Worm (Caenorhabditis elegans) whole organism, L4 larva: ENCODE measurements around the gene F36A4.4.

Experiments
- ceh-82 ChIP-seq: sonication (generic microtip); optimal IDR thresholded peaks from 2 replicates; lab custom pipeline; 2017; ENCODE audit warnings: missing biosample characterization, missing genetic modification characterization
- dmd-6 ChIP-seq: fragments of 200-800 bp; sonication (Bioruptor generic); IDR thresholded peaks from 2 replicates; pipeline ENCODE4 v1.3.6; 2022; ENCODE audit warnings: missing genetic modification reagents, missing genetic modification characterization, missing compliant biosample characterization
- lin-13 ChIP-seq: fragments of 150-350 bp; optimal IDR thresholded peaks from 2 replicates; lab custom pipeline; 2014; ENCODE audit warnings: missing biosample characterization, missing genetic modification reagents, missing genetic modification characterization
- lin-15B ChIP-seq: fragments of 150-350 bp; sonication (generic microtip); optimal IDR thresholded peaks from 3 replicates; lab custom pipeline; 2014; ENCODE audit warnings: missing biosample characterization, missing genetic modification characterization
- nhr-11 ChIP-seq: fragments of 150-350 bp; optimal IDR thresholded peaks from 2 replicates; lab custom pipeline; 2014; ENCODE audit warnings: missing biosample characterization, missing genetic modification characterization
- nhr-6 ChIP-seq: fragments of 150-350 bp; optimal IDR thresholded peaks from 2 replicates; lab custom pipeline; 2014; ENCODE audit warnings: missing biosample characterization, missing genetic modification characterization
- snpc-4 ChIP-seq: fragments of 150-350 bp; optimal IDR thresholded peaks from 2 replicates; lab custom pipeline; 2014; ENCODE audit warnings: missing biosample characterization, missing genetic modification characterization
- unc-39 ChIP-seq: sonication (generic microtip); optimal IDR thresholded peaks from 2 replicates; lab custom pipeline; 2017; ENCODE audit warnings: missing biosample characterization, missing genetic modification characterization
- zag-1 ChIP-seq: fragments of 150-350 bp; optimal IDR thresholded peaks from 2 replicates; lab custom pipeline; 2014; ENCODE audit warnings: missing biosample characterization, missing genetic modification characterization

ce11 chrIV:4235315-4236024 is 31.9 kb upstream of the F36A4.4 start, which contains the start of the genes zipt-2.2 and dpy-13:
- TF ChIP-seq nhr-11 (tag; lab: Kevin White, UChicago), result no peak
- TF ChIP-seq ceh-82 (tag; lab: Kevin White, UChicago), result no peak
- no peak for TF ChIP-seq lin-13 (GFP tag; lab: Kevin White, UChicago)
- TF ChIP-seq lin-15B (tag; lab: Kevin White, UChicago), result no peak
- TF ChIP-seq unc-39 (tag; lab: Kevin White, UChicago), result no peak
- no peak for TF ChIP-seq snpc-4 (tag; lab: Kevin White, UChicago)
- TF ChIP-seq dmd-6 (GFP tag; lab: Robert Waterston, UW), result no peak
- TF ChIP-seq zag-1 (tag; lab: Kevin White, UChicago), result no peak
- no peak for TF ChIP-seq nhr-6 (tag; lab: Kevin White, UChicago)
